Worm (Caenorhabditis elegans) whole organism, L2 larva: ENCODE results near the gene lgc-14.

Experiments used
- ama-1 ChIP-seq: fragments of 150-350 bp; optimal IDR thresholded peaks from 2 replicates; lab custom pipeline; 2018; ENCODE audit warnings: inconsistent platforms
- egl-27 ChIP-seq: sonication (generic microtip); optimal IDR thresholded peaks from 3 replicates; lab custom pipeline; 2017; ENCODE audit warnings: missing biosample characterization, missing genetic modification reagents, missing genetic modification characterization
- fos-1 ChIP-seq: fragments of 150-350 bp; optimal IDR thresholded peaks from 2 replicates; lab custom pipeline; 2014; ENCODE audit warnings: missing biosample characterization, missing genetic modification characterization
- lin-11 ChIP-seq: fragments of 150-350 bp; sonication (generic microtip); optimal IDR thresholded peaks from 2 replicates; lab custom pipeline; 2014; ENCODE audit warnings: missing biosample characterization, missing genetic modification characterization, inconsistent platforms, mixed read lengths
- lin-39 ChIP-seq: fragments of 150-350 bp; optimal IDR thresholded peaks from 2 replicates; lab custom pipeline; 2014; ENCODE audit warnings: missing biosample characterization, missing genetic modification reagents, missing genetic modification characterization
- mdl-1 ChIP-seq, 2 experiments: fragments of 150-350 bp in 1 of 2; sonication (generic microtip) in 1 of 2; optimal IDR thresholded peaks; 2 replicates each; lab custom pipeline; 2017; ENCODE audit warnings: missing biosample characterization in 2 of 2, missing genetic modification characterization in 2 of 2
- nhr-11 ChIP-seq: fragments of 150-350 bp; optimal IDR thresholded peaks from 2 replicates; lab custom pipeline; 2014; ENCODE audit warnings: missing biosample characterization, missing genetic modification characterization
- nhr-237 ChIP-seq: fragments of 150-350 bp; optimal IDR thresholded peaks from 2 replicates; lab custom pipeline; 2014; ENCODE audit warnings: missing biosample characterization, missing genetic modification characterization
- skn-1 ChIP-seq: sonication (generic microtip); optimal IDR thresholded peaks from 2 replicates; lab custom pipeline; 2017; ENCODE audit warnings: missing biosample characterization, missing genetic modification characterization
- snpc-4 ChIP-seq: fragments of 150-350 bp; optimal IDR thresholded peaks from 2 replicates; lab custom pipeline; 2014; ENCODE audit warnings: missing biosample characterization, missing genetic modification characterization
- unc-62 ChIP-seq: fragments of 150-350 bp; optimal IDR thresholded peaks from 2 replicates; lab custom pipeline; 2014; ENCODE audit warnings: missing biosample characterization, missing genetic modification reagents, missing genetic modification characterization
- zag-1 ChIP-seq: fragments of 150-350 bp; optimal IDR thresholded peaks from 2 replicates; lab custom pipeline; 2014; ENCODE audit warnings: missing biosample characterization, missing genetic modification characterization
- ztf-11 ChIP-seq: sonication (generic microtip); optimal IDR thresholded peaks from 2 replicates; lab custom pipeline; 2017; ENCODE audit warnings: missing biosample characterization, missing genetic modification characterization
- ztf-4 ChIP-seq: fragments of 150-350 bp; optimal IDR thresholded peaks from 2 replicates; lab custom pipeline; 2014; ENCODE audit warnings: missing biosample characterization, missing genetic modification characterization

DNA sequence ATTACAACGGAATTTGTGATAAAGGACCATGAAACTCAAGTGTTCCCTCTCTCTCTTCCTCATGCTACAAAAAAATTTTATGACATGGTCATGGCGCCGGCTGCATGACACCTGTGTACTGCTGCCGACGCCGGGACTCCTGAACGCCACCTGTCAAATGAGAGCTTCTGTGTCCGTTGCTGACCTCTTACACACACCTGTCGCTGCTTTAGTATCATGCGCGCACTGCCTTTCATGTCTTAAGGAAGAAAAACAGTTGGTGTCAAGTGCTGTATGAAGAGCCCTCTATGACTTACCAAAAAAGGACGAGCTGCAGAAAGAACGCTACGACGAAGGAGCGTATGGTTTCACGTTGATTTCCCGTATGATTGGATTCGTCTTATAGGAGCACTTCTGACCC, 18.7 kb upstream of the lgc-14 start:
- TF ChIP-seq nhr-237 (tag; lab: Kevin White, UChicago) (no peak), unc-62 (GFP tag; lab: Kevin White, UChicago) (no peak), ama-1 (lab: Kevin White, UChicago) (no peak), snpc-4 (tag; lab: Kevin White, UChicago) (no peak), zag-1 (tag; lab: Kevin White, UChicago) (no peak), skn-1 (no peak), ztf-11 (tag; lab: Kevin White, UChicago) (no peak), ztf-4 (tag; lab: Kevin White, UChicago) (no peak), mdl-1 (tag; optimal IDR thresholded peaks at IDR 0.05; lab: Kevin White, UChicago) (no peak), fos-1 (no peak), lin-39 (tag; lab: Kevin White, UChicago) (no peak), nhr-11 (no peak), lin-11 (tag; lab: Kevin White, UChicago) (no peak), egl-27 (tag; lab: Kevin White, UChicago) (no peak)
